Worm (Caenorhabditis elegans): ENCODE data around the gene E04F6.15.

E04F6.15 gene

ce11 chrII:7210187-7210586 lies at the start of gene E04F6.15:
Gene E04F6.15 (minus strand): TSS chrII:7210287.
- TF ChIP-seq nhr-28 (tag; optimal IDR thresholded peaks at IDR 0.05): no peak
- TF ChIP-seq T20F7.1 (GFP tag; optimal IDR thresholded peaks at IDR 0.05): peak; percentile 10
- no peak for TF ChIP-seq ceh-28 (tag; optimal IDR thresholded peaks at IDR 0.05)
- no peak for TF ChIP-seq lim-7 (GFP tag; IDR thresholded peaks at IDR 0.05)
- TF ChIP-seq dmd-6 (GFP tag; IDR thresholded peaks at IDR 0.05): peak; percentile 47; the same call in 1 of the 2 replicates
- TF ChIP-seq dpl-1 (GFP tag; optimal IDR thresholded peaks at IDR 0.05): no peak
- no peak for TF ChIP-seq ZK337.2 (GFP tag; IDR thresholded peaks at IDR 0.05)
- TF ChIP-seq hlh-11 (tag; optimal IDR thresholded peaks at IDR 0.05): no peak
- no peak for TF ChIP-seq fkh-10 (GFP tag; optimal IDR thresholded peaks at IDR 0.05)
- TF ChIP-seq dve-1 (tag; optimal IDR thresholded peaks at IDR 0.05; ENCODE audit: insufficient read depth): peak; percentile 31

ce11 chrII:7255614-7256162 lies 45.6 kb upstream of the E04F6.15 start, which contains the start of gene F32A5.8:
Gene F32A5.8 (plus strand): TSS chrII:7256112.
- TF ChIP-seq ces-1 (GFP tag; optimal IDR thresholded peaks at IDR 0.05) (no peak), F10B5.3 (tag; optimal IDR thresholded peaks at IDR 0.05) (no peak), fos-1 (tag; optimal IDR thresholded peaks at IDR 0.05) (no peak), Y5F2A.4 (GFP tag; optimal IDR thresholded peaks at IDR 0.05) (no peak), zip-2 (tag; optimal IDR thresholded peaks at IDR 0.05) (no peak), nhr-77 (tag; optimal IDR thresholded peaks at IDR 0.05) (peak; percentile 54), dve-1 (tag; optimal IDR thresholded peaks at IDR 0.05; ENCODE audit: insufficient read depth) (peak; percentile 84), F37D6.2 (tag; optimal IDR thresholded peaks at IDR 0.05) (no peak), daf-19 (GFP tag; conservative IDR thresholded peaks at IDR 0.05) (no peak), F44E2.7 (GFP tag; IDR thresholded peaks at IDR 0.05) (no peak), F49E8.2 (tag; optimal IDR thresholded peaks at IDR 0.05; ENCODE audit: borderline replicate concordance) (no peak), zag-1 (tag; optimal IDR thresholded peaks at IDR 0.05) (no peak), tra-1 (GFP tag; IDR thresholded peaks at IDR 0.05) (no peak), hlh-11 (tag; optimal IDR thresholded peaks at IDR 0.05) (peak; percentile 71), mes-2 (tag; optimal IDR thresholded peaks at IDR 0.05; ENCODE audit: poor library complexity, severe bottlenecking) (peak; percentile 56), nhr-28 (tag; optimal IDR thresholded peaks at IDR 0.05) (peak; percentile 84), rbr-2 (tag; optimal IDR thresholded peaks at IDR 0.05) (no peak), snpc-4 (tag; optimal IDR thresholded peaks at IDR 0.05) (no peak), nhr-11 (tag; optimal IDR thresholded peaks at IDR 0.05) (no peak), lsy-2 (tag; optimal IDR thresholded peaks at IDR 0.05) (peak in 1 of 2 experiments; percentile 51), set-16 (GFP tag; IDR thresholded peaks at IDR 0.05) (no peak), nhr-102 (tag; optimal IDR thresholded peaks at IDR 0.05) (peak; percentile 51), mep-1 (tag; optimal IDR thresholded peaks at IDR 0.05) (peak; percentile 49), ztf-11 (tag; optimal IDR thresholded peaks at IDR 0.05) (no peak), ceh-32 (tag; optimal IDR thresholded peaks at IDR 0.05; ENCODE audit: poor library complexity) (no peak), daf-16 (GFP tag; optimal IDR thresholded peaks at IDR 0.05) (no peak), daf-16 (tag; optimal IDR thresholded peaks at IDR 0.05) (peak; percentile 88), nhr-6 (tag; optimal IDR thresholded peaks at IDR 0.05) (peak; percentile 76), T20F7.1 (GFP tag; optimal IDR thresholded peaks at IDR 0.05) (peak; percentile 64), nhr-25 (tag; optimal IDR thresholded peaks at IDR 0.05; ENCODE audit: borderline replicate concordance, insufficient read depth) (no peak), aly-2 (tag; optimal IDR thresholded peaks at IDR 0.05) (no peak), hmg-1.1 (GFP tag; IDR thresholded peaks at IDR 0.05) (no peak), snpc-1.2 (GFP tag; IDR thresholded peaks at IDR 0.05) (no peak), cey-2 (tag; optimal IDR thresholded peaks at IDR 0.05; ENCODE audit: borderline replicate concordance, insufficient read depth) (no peak), spr-1 (tag; optimal IDR thresholded peaks at IDR 0.05) (no peak), ceh-20 (GFP tag; IDR thresholded peaks at IDR 0.05) (no peak), egl-27 (tag; optimal IDR thresholded peaks at IDR 0.05) (no peak), pha-4 (GFP tag; IDR thresholded peaks at IDR 0.05) (no peak), pha-4 (tag; optimal IDR thresholded peaks at IDR 0.05) (peak; percentile 81), mdl-1 (tag; optimal IDR thresholded peaks at IDR 0.05) (peak in 1 of 2 experiments; percentile 17), dmd-6 (GFP tag; IDR thresholded peaks at IDR 0.05) (peak; percentile 72), unc-39 (tag; optimal IDR thresholded peaks at IDR 0.05) (no peak), hlh-30 (tag; optimal IDR thresholded peaks at IDR 0.05; ENCODE audit: insufficient read depth) (peak; percentile 0)
